Worm (Caenorhabditis elegans): ENCODE measurements around the gene npp-19.

npp-19 gene

ce11 chrII:10840067-10840466 lies 41.8 kb upstream of the npp-19 start (continued):
- TF ChIP-seq lsy-2 (tag; optimal IDR thresholded peaks at IDR 0.05) (peak; percentile 77 to 79), nhr-47 (tag; optimal IDR thresholded peaks at IDR 0.05) (peak; percentile 90), nhr-19 (GFP tag; conservative IDR thresholded peaks at IDR 0.05) (peak; percentile 85), fkh-10 (GFP tag; optimal IDR thresholded peaks at IDR 0.05) (peak; percentile 78), ceh-63 (GFP tag; optimal IDR thresholded peaks at IDR 0.05) (no peak), ets-5 (GFP tag; IDR thresholded peaks at IDR 0.05) (no peak), nhr-85 (tag) (peak; percentile 82), lin-15B (tag; optimal IDR thresholded peaks at IDR 0.05) (no peak), swsn-7 (tag; optimal IDR thresholded peaks at IDR 0.05) (peak; percentile 86), ztf-4 (tag; optimal IDR thresholded peaks at IDR 0.05) (peak; percentile 58), xbp-1 (tag; optimal IDR thresholded peaks at IDR 0.05) (peak; percentile 72), mef-2 (tag; optimal IDR thresholded peaks at IDR 0.05) (peak; percentile 30), C16A3.4 (tag; optimal IDR thresholded peaks at IDR 0.05) (peak; percentile 88), irx-1 (tag; optimal IDR thresholded peaks at IDR 0.05) (peak; percentile 77), tlp-1 (tag; optimal IDR thresholded peaks at IDR 0.05) (no peak), C34B4.2 (tag; optimal IDR thresholded peaks at IDR 0.05) (no peak), egl-27 (tag; optimal IDR thresholded peaks at IDR 0.05) (peak in 1 of 2 experiments; percentile 54), pag-3 (tag; optimal IDR thresholded peaks at IDR 0.05; ENCODE audit: borderline replicate concordance, insufficient read depth) (no peak), lin-39 (tag; optimal IDR thresholded peaks at IDR 0.05) (no peak), ces-1 (GFP tag; optimal IDR thresholded peaks at IDR 0.05) (no peak), ceh-88 (GFP tag; IDR thresholded peaks at IDR 0.05) (peak; percentile 59; the same call in 1 of the 2 replicates), lin-13 (GFP tag; optimal IDR thresholded peaks at IDR 0.05) (peak; percentile 84), unc-30 (tag; optimal IDR thresholded peaks at IDR 0.05) (no peak), F16B12.6 (tag; optimal IDR thresholded peaks at IDR 0.05) (peak; percentile 59), ceh-90 (tag; optimal IDR thresholded peaks at IDR 0.05) (peak; percentile 6), nhr-84 (tag; optimal IDR thresholded peaks at IDR 0.05) (no peak), efl-3 (GFP tag; optimal IDR thresholded peaks at IDR 0.05) (no peak), mep-1 (tag; optimal IDR thresholded peaks at IDR 0.05) (peak; percentile 82), nhr-77 (tag; optimal IDR thresholded peaks at IDR 0.05) (peak; percentile 63), mdl-1 (tag; optimal IDR thresholded peaks at IDR 0.05) (peak; percentile 9 to 86), fkh-8 (tag; optimal IDR thresholded peaks at IDR 0.05) (peak; percentile 82), fkh-4 (tag; optimal IDR thresholded peaks at IDR 0.05; ENCODE audit: borderline replicate concordance) (peak; percentile 39), ztf-11 (tag; optimal IDR thresholded peaks at IDR 0.05) (peak in 1 of 2 experiments; percentile 19), elt-2 (tag; optimal IDR thresholded peaks at IDR 0.05) (peak; percentile 55), nhr-71 (tag; optimal IDR thresholded peaks at IDR 0.05) (peak; percentile 91), sox-4 (tag; optimal IDR thresholded peaks at IDR 0.05) (peak; percentile 66), jun-1 (tag; optimal IDR thresholded peaks at IDR 0.05) (peak; percentile 70), nhr-11 (tag; optimal IDR thresholded peaks at IDR 0.05) (no peak), nhr-90 (tag; optimal IDR thresholded peaks at IDR 0.05; ENCODE audit: poor library complexity) (peak; percentile 87), hpl-2 (GFP tag; optimal IDR thresholded peaks at IDR 0.05) (no peak), zip-4 (GFP tag; optimal IDR thresholded peaks at IDR 0.05) (peak; percentile 52), sup-37 (GFP tag; optimal IDR thresholded peaks at IDR 0.05) (no peak), pax-3 (tag; optimal IDR thresholded peaks at IDR 0.05) (peak; percentile 35), mab-9 (GFP tag; IDR thresholded peaks at IDR 0.05) (peak; percentile 53; the same call in 1 of the 2 replicates), aha-1 (tag; optimal IDR thresholded peaks at IDR 0.05) (no peak), vab-15 (tag; optimal IDR thresholded peaks at IDR 0.05) (peak; percentile 54), fos-1 (tag; optimal IDR thresholded peaks at IDR 0.05) (peak; percentile 82), nhr-76 (tag; optimal IDR thresholded peaks at IDR 0.05) (peak; percentile 20), lir-3 (tag; optimal IDR thresholded peaks at IDR 0.05; ENCODE audit: poor library complexity) (peak; percentile 76), lin-14 (GFP tag; optimal IDR thresholded peaks at IDR 0.05) (peak; percentile 85), hlh-4 (tag; optimal IDR thresholded peaks at IDR 0.05) (no peak), ceh-82 (tag; optimal IDR thresholded peaks at IDR 0.05) (peak; percentile 72 to 88 (median 82)), nhr-237 (tag; optimal IDR thresholded peaks at IDR 0.05) (peak; percentile 23)
